Fruit fly (Drosophila melanogaster) whole organism, embryonic: ENCODE data around the gene djl.
A peak's percentile ranks its signal among the peaks of the same experiment; 100 is the strongest.

ENCODE experiments used
- Ada2b ChIP-seq: fragments of 200-800 bp; sonication (Bioruptor generic); IDR thresholded peaks from 2 replicates; pipeline ENCODE4 v1.3.6; 2022; ENCODE audit warnings: missing biosample characterization, missing genetic modification characterization
- Aef1 ChIP-seq: fragments of 200-800 bp; sonication (Bioruptor generic); IDR thresholded peaks from 3 replicates; pipeline ENCODE4 v1.3.6; 2022; ENCODE audit warnings: missing biosample characterization, missing genetic modification characterization
- Antp ChIP-seq: fragments of 200-800 bp; sonication (Bioruptor generic); optimal IDR thresholded peaks from 3 replicates; lab custom pipeline; 2016; ENCODE audit warnings: missing biosample characterization, missing genetic modification characterization
- Asciz ChIP-seq: fragments of 200-800 bp; sonication (Bioruptor generic); optimal IDR thresholded peaks from 2 replicates; lab custom pipeline; 2017; ENCODE audit warnings: missing biosample characterization, mild to moderate bottlenecking, missing genetic modification characterization, missing genetic modification reagents
- BEAF-32 ChIP-seq: fragments of 200-800 bp; sonication (Bioruptor generic); optimal IDR thresholded peaks from 3 replicates; lab custom pipeline; 2017; ENCODE audit warnings: missing biosample characterization, missing genetic modification characterization, mild to moderate bottlenecking, moderate library complexity, missing genetic modification reagents
- CG10959 ChIP-seq: fragments of 200-800 bp; sonication (Bioruptor generic); IDR thresholded peaks from 2 replicates; pipeline ENCODE4 v1.3.6; 2022; ENCODE audit warnings: missing biosample characterization, missing genetic modification characterization
- CG10979 ChIP-seq: fragments of 200-800 bp; sonication (Bioruptor generic); optimal IDR thresholded peaks from 2 replicates; lab custom pipeline; 2018; ENCODE audit warnings: missing biosample characterization, mild to moderate bottlenecking, missing genetic modification characterization, moderate library complexity
- CG11398 ChIP-seq: fragments of 200-800 bp; sonication (Bioruptor generic); optimal IDR thresholded peaks from 2 replicates; lab custom pipeline; 2016; ENCODE audit warnings: missing biosample characterization, missing genetic modification characterization
- CG11504 ChIP-seq: fragments of 200-800 bp; sonication (Bioruptor generic); optimal IDR thresholded peaks from 3 replicates; lab custom pipeline; 2019; ENCODE audit warnings: missing biosample characterization, mild to moderate bottlenecking, missing genetic modification characterization, moderate library complexity
- CG12104 ChIP-seq: fragments of 200-800 bp; sonication (Bioruptor generic); optimal IDR thresholded peaks from 3 replicates; lab custom pipeline; 2016; ENCODE audit warnings: missing biosample characterization, missing genetic modification characterization
- CG12155 ChIP-seq: fragments of 200-800 bp; sonication (Bioruptor generic); optimal IDR thresholded peaks from 3 replicates; lab custom pipeline; 2016; ENCODE audit warnings: missing biosample characterization, missing genetic modification characterization
- CG13624 ChIP-seq: fragments of 200-800 bp; sonication (Bioruptor generic); optimal IDR thresholded peaks from 2 replicates; lab custom pipeline; 2016; ENCODE audit warnings: missing biosample characterization, missing genetic modification characterization
- CG14860 ChIP-seq: fragments of 200-800 bp; sonication (Bioruptor generic); IDR thresholded peaks from 3 replicates; pipeline ENCODE4 v1.3.6; 2022; ENCODE audit warnings: missing biosample characterization, missing genetic modification characterization; ENCODE audit not compliant: partially characterized antibody
- CG1792 ChIP-seq: fragments of 200-800 bp; sonication (Bioruptor generic); optimal IDR thresholded peaks from 2 replicates; lab custom pipeline; 2016; ENCODE audit warnings: missing biosample characterization, missing genetic modification characterization
- CG18599 ChIP-seq: fragments of 200-800 bp; sonication (Bioruptor generic); optimal IDR thresholded peaks from 3 replicates; lab custom pipeline; 2017; ENCODE audit warnings: missing biosample characterization, missing genetic modification characterization, mild to moderate bottlenecking, moderate library complexity, missing genetic modification reagents
- CG2129 ChIP-seq: fragments of 200-800 bp; sonication (Bioruptor generic); IDR thresholded peaks from 2 replicates; pipeline ENCODE4 v1.3.6; 2022; ENCODE audit warnings: missing biosample characterization, missing genetic modification characterization; ENCODE audit not compliant: partially characterized antibody
- CG2678 ChIP-seq: fragments of 200-800 bp; sonication (Bioruptor generic); optimal IDR thresholded peaks from 3 replicates; lab custom pipeline; 2019; ENCODE audit warnings: missing biosample characterization, mild to moderate bottlenecking, missing genetic modification characterization, moderate library complexity
- CG32767 ChIP-seq: fragments of 200-800 bp; sonication (Bioruptor generic); IDR thresholded peaks from 2 replicates; pipeline ENCODE4 v1.3.6; 2022; ENCODE audit warnings: missing biosample characterization, missing genetic modification characterization
- CG4360 ChIP-seq: fragments of 200-800 bp; sonication (Bioruptor generic); IDR thresholded peaks from 2 replicates; pipeline ENCODE4 v1.3.6; 2022; ENCODE audit warnings: missing biosample characterization, missing genetic modification characterization
- CG4424 ChIP-seq: fragments of 200-800 bp; sonication (Bioruptor generic); optimal IDR thresholded peaks from 3 replicates; lab custom pipeline; 2016; ENCODE audit warnings: missing biosample characterization, missing genetic modification characterization
- CG7928 ChIP-seq: fragments of 200-800 bp; sonication (Bioruptor generic); optimal IDR thresholded peaks from 2 replicates; lab custom pipeline; 2017; ENCODE audit warnings: missing biosample characterization, mild to moderate bottlenecking, missing genetic modification characterization
- CG7987 ChIP-seq: fragments of 200-800 bp; sonication (Bioruptor generic); optimal IDR thresholded peaks from 2 replicates; lab custom pipeline; 2018; ENCODE audit warnings: missing biosample characterization, mild to moderate bottlenecking, missing genetic modification characterization, moderate library complexity
- CG8281 ChIP-seq: fragments of 200-800 bp; sonication (Bioruptor generic); optimal IDR thresholded peaks from 2 replicates; lab custom pipeline; 2018; ENCODE audit warnings: missing biosample characterization, mild to moderate bottlenecking, missing genetic modification characterization, moderate library complexity
- CG8359 ChIP-seq: fragments of 200-800 bp; sonication (Bioruptor generic); optimal IDR thresholded peaks from 2 replicates; lab custom pipeline; 2017; ENCODE audit warnings: missing biosample characterization, mild to moderate bottlenecking, missing genetic modification characterization, borderline replicate concordance
- CG9437 ChIP-seq: fragments of 200-800 bp; sonication (Bioruptor generic); optimal IDR thresholded peaks from 2 replicates; lab custom pipeline; 2018; ENCODE audit warnings: missing biosample characterization, mild to moderate bottlenecking, missing genetic modification characterization
- CG9876 ChIP-seq: fragments of 200-800 bp; sonication (Bioruptor generic); optimal IDR thresholded peaks from 2 replicates; lab custom pipeline; 2016; ENCODE audit warnings: missing biosample characterization, missing genetic modification characterization
- Dbx ChIP-seq: fragments of 200-800 bp; sonication (Bioruptor generic); IDR thresholded peaks from 3 replicates; pipeline ENCODE4 v1.3.6; 2022; ENCODE audit warnings: missing biosample characterization, missing genetic modification characterization
- ERR ChIP-seq: fragments of 200-800 bp; sonication (Bioruptor generic); optimal IDR thresholded peaks from 2 replicates; lab custom pipeline; 2016; ENCODE audit warnings: missing biosample characterization, missing genetic modification characterization
- HLH54F ChIP-seq: fragments of 200-800 bp; sonication (Bioruptor generic); optimal IDR thresholded peaks from 3 replicates; lab custom pipeline; 2016; ENCODE audit warnings: missing biosample characterization, missing genetic modification characterization
- Jarid2 ChIP-seq: fragments of 200-800 bp; sonication (Bioruptor generic); optimal IDR thresholded peaks from 3 replicates; lab custom pipeline; 2017; ENCODE audit warnings: mild to moderate bottlenecking, missing biosample characterization, missing genetic modification reagents, missing genetic modification characterization
- Lim3 ChIP-seq: fragments of 200-800 bp; sonication (Bioruptor generic); IDR thresholded peaks from 2 replicates; pipeline ENCODE4 v1.3.6; 2022; ENCODE audit warnings: missing biosample characterization, missing genetic modification characterization
- MBD-R2 ChIP-seq: fragments of 200-800 bp; sonication (Bioruptor generic); IDR thresholded peaks from 2 replicates; pipeline ENCODE4 v1.3.6; 2022; ENCODE audit warnings: missing biosample characterization, missing genetic modification characterization
- Med ChIP-seq: fragments of 200-800 bp; sonication (Bioruptor generic); peaks from one replicate; lab custom pipeline; 2016; ENCODE audit warnings: missing biosample characterization, missing genetic modification characterization, mild to moderate bottlenecking, inconsistent platforms, moderate library complexity
- Mes4 ChIP-seq: fragments of 200-800 bp; sonication (Bioruptor generic); optimal IDR thresholded peaks from 2 replicates; lab custom pipeline; 2016; ENCODE audit warnings: missing biosample characterization, missing genetic modification characterization
- NC2α ChIP-seq: fragments of 200-800 bp; sonication (Bioruptor generic); optimal IDR thresholded peaks from 2 replicates; lab custom pipeline; 2016; ENCODE audit warnings: missing biosample characterization, missing genetic modification characterization
- Oli ChIP-seq: fragments of 200-800 bp; sonication (Bioruptor generic); optimal IDR thresholded peaks from 2 replicates; lab custom pipeline; 2018; ENCODE audit warnings: missing biosample characterization, mild to moderate bottlenecking, missing genetic modification characterization, moderate library complexity
- Scr ChIP-seq: fragments of 200-800 bp; sonication (Bioruptor generic); IDR thresholded peaks from 2 replicates; pipeline ENCODE4 v1.3.6; 2022; ENCODE audit warnings: missing biosample characterization, missing genetic modification characterization; ENCODE audit not compliant: partially characterized antibody
- ase ChIP-seq: fragments of 200-800 bp; sonication (Bioruptor generic); IDR thresholded peaks from 3 replicates; pipeline ENCODE4 v1.3.6; 2022; ENCODE audit warnings: missing biosample characterization, missing genetic modification characterization
- br ChIP-seq: fragments of >200 bp; optimal IDR thresholded peaks from 2 replicates; lab custom pipeline; 2017
- croc ChIP-seq: fragments of 200-800 bp; sonication (Bioruptor generic); conservative IDR thresholded peaks from 3 replicates; pipeline ENCODE4 v1.3.6; 2022; ENCODE audit warnings: missing biosample characterization, missing genetic modification characterization
- da ChIP-seq: fragments of 200-800 bp; sonication (Bioruptor generic); optimal IDR thresholded peaks from 2 replicates; lab custom pipeline; 2016; ENCODE audit warnings: missing biosample characterization, missing genetic modification characterization
- fd102C ChIP-seq: fragments of 200-800 bp; sonication (Bioruptor generic); optimal IDR thresholded peaks from 2 replicates; lab custom pipeline; 2018; ENCODE audit warnings: missing biosample characterization, mild to moderate bottlenecking, missing genetic modification characterization, moderate library complexity
- gt ChIP-seq: fragments of 200-800 bp; sonication (Bioruptor generic); IDR thresholded peaks from 2 replicates; pipeline ENCODE4 v1.3.6; 2022; ENCODE audit warnings: missing biosample characterization, missing genetic modification characterization
- lov ChIP-seq, 2 experiments: fragments of 200-800 bp in 1 of 2; fragments of >200 bp in 1 of 2; sonication (Bioruptor generic) in 1 of 2; IDR thresholded peaks in 1 of 2; optimal IDR thresholded peaks in 1 of 2; 2 replicates in 1 of 2; 3 replicates in 1 of 2; pipeline versions ENCODE4 v1.3.6 to Lab custom; 2017 to 2022; ENCODE audit warnings: missing biosample characterization in 1 of 2, missing genetic modification characterization in 1 of 2
- otp ChIP-seq: fragments of 200-800 bp; sonication (Bioruptor generic); IDR thresholded peaks from 3 replicates; pipeline ENCODE4, ENCODE4 v1.3.6; 2022; ENCODE audit warnings: missing biosample characterization, missing genetic modification characterization
- ro ChIP-seq: fragments of 200-800 bp; sonication (Bioruptor generic); IDR thresholded peaks from 2 replicates; pipeline ENCODE4 v1.3.6; 2022; ENCODE audit warnings: missing biosample characterization, missing genetic modification characterization
- slbo ChIP-seq: fragments of 200-800 bp; sonication (Bioruptor generic); IDR thresholded peaks from 2 replicates; pipeline ENCODE4 v1.3.6; 2022; ENCODE audit warnings: missing biosample characterization, missing genetic modification characterization
- sna ChIP-seq: fragments of 200-800 bp; sonication (Bioruptor generic); IDR thresholded peaks from 2 replicates; pipeline ENCODE4 v1.3.6; 2022; ENCODE audit warnings: missing biosample characterization, missing genetic modification characterization; ENCODE audit not compliant: partially characterized antibody
- tap ChIP-seq: fragments of 200-800 bp; optimal IDR thresholded peaks from 3 replicates; lab custom pipeline; 2019; ENCODE audit warnings: missing biosample characterization, mild to moderate bottlenecking, missing genetic modification characterization, moderate library complexity
- yki ChIP-seq: fragments of >200 bp; optimal IDR thresholded peaks from 3 replicates; lab custom pipeline; 2018
- zfh2 ChIP-seq: fragments of 200-800 bp; sonication (Bioruptor generic); optimal IDR thresholded peaks from 2 replicates; lab custom pipeline; 2016; ENCODE audit warnings: missing biosample characterization, missing genetic modification characterization

Gene djl

dm6 chr3R:7075712-7076183 is 15.2 kb downstream of the djl start:
- TF ChIP-seq CG11398 (GFP tag; lab: Kevin White, UChicago) (peak; percentile 83), fd102C (GFP tag; lab: Kevin White, UChicago) (peak; percentile 38), CG9876 (GFP tag; lab: Kevin White, UChicago) (peak; percentile 83), tap (peak; percentile 90), Oli (tag; lab: Kevin White, UChicago) (peak; percentile 90), CG8281 (peak; percentile 65), Lim3 (GFP tag; lab: Robert Waterston, UW) (no peak), lov (optimal IDR thresholded peaks at IDR 0.05; lab: Kevin White, UChicago) (no peak), lov (GFP tag; IDR thresholded peaks at IDR 0.05; lab: Robert Waterston, UW) (no peak), CG11504 (tag; lab: Kevin White, UChicago) (peak; percentile 94), Med (peak; percentile 99), CG10959 (GFP tag; lab: Robert Waterston, UW) (no peak), Ada2b (GFP tag; lab: Robert Waterston, UW) (no peak), ERR (GFP tag; lab: Kevin White, UChicago) (peak; percentile 92), zfh2 (GFP tag; lab: Kevin White, UChicago) (peak; percentile 82), ase (GFP tag; lab: Robert Waterston, UW) (no peak), NC2α (peak; percentile 68), Mes4 (GFP tag; lab: Kevin White, UChicago) (peak; percentile 86), Scr (GFP tag; lab: Robert Waterston, UW) (no peak), CG7987 (GFP tag; lab: Kevin White, UChicago) (peak; percentile 77), HLH54F (GFP tag; lab: Kevin White, UChicago) (peak; percentile 89), Jarid2 (GFP tag; lab: Kevin White, UChicago) (peak; percentile 54), br (lab: Kevin White, UChicago) (no peak), CG2129 (GFP tag; lab: Robert Waterston, UW) (no peak), CG4424 (peak; percentile 87), CG32767 (no peak), ro (GFP tag; lab: Robert Waterston, UW) (no peak), CG12155 (GFP tag; lab: Kevin White, UChicago) (peak; percentile 83), CG9437 (GFP tag; lab: Kevin White, UChicago) (peak; percentile 80), gt (GFP tag; lab: Robert Waterston, UW) (no peak), Asciz (GFP tag; lab: Kevin White, UChicago) (peak; percentile 88), CG18599 (GFP tag; lab: Kevin White, UChicago) (peak; percentile 97), BEAF-32 (no peak), CG7928 (GFP tag; lab: Kevin White, UChicago) (peak; percentile 65), croc (peak; percentile 77), CG14860 (GFP tag; lab: Robert Waterston, UW) (no peak), otp (GFP tag; lab: Robert Waterston, UW) (no peak), CG2678 (tag; lab: Kevin White, UChicago) (peak; percentile 94), CG4360 (GFP tag; lab: Robert Waterston, UW) (no peak), CG10979 (peak; percentile 92), Dbx (GFP tag; lab: Robert Waterston, UW) (no peak), CG12104 (GFP tag; lab: Kevin White, UChicago) (peak; percentile 87), CG13624 (GFP tag; lab: Kevin White, UChicago) (peak; percentile 90), da (GFP tag; lab: Kevin White, UChicago) (peak; percentile 76), Antp (GFP tag; lab: Kevin White, UChicago) (peak; percentile 84), CG1792 (peak; percentile 89), sna (GFP tag; lab: Robert Waterston, UW) (no peak), CG8359 (peak; percentile 84), MBD-R2 (no peak), Aef1 (GFP tag; lab: Robert Waterston, UW) (no peak), slbo (GFP tag; lab: Robert Waterston, UW) (no peak), yki (lab: Kevin White, UChicago) (no peak)
